Worm (Caenorhabditis elegans): ENCODE measurements around the gene K08D12.8.

DNA sequence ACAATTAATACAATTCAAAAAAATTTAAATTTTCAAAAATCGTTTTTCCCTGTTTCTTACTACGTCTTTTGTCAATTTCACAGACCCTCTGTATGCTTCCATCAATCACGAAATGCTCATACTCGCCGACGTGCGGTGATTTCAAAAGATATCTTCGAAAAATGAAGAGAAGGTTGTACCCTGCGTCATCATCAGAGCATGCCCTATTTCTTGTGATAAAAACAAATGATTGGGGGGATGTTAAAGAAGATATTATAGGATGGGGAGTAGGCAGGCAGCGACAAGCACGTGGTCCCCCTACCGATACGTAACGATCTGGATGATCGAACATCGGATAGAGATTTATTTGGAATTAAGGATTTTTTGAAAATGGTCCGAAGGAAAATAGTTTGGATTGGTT, 32.6 kb downstream of the K08D12.8 start:
- TF ChIP-seq him-1 (tag; optimal IDR thresholded peaks at IDR 0.05) (no peak), dao-5 (tag; optimal IDR thresholded peaks at IDR 0.05) (no peak)

Data from whole organism, L4/young adult.